Fruit fly (Drosophila melanogaster): ENCODE data around the gene BG642167.

The BG642167 gene

DNA sequence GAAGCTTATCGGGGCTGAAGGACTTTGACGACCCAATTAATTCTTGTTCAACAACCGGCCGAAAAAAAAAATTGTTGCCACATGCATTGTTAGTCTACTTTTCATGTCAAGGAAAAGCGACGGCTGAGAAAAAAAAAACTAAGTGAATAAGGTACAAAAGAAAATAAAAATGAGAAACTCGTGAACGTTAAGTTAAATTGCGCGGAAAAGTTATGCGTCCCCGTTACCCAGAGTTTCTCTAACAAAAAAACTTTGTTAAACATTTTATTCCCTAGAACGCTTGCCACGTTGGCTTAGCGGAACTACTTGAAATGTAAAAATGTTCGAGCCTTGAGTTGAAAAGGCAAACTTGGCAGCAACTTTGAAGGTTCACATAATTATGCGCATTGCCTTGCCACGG, 8.9 kb downstream of the BG642167 start, which contains the start of gene CG14354:
Gene CG14354 (plus strand): TSS at position 301 of the 400 bp plus-strand sequence.
- no peak for TF ChIP-seq noc (tag; optimal IDR thresholded peaks at IDR 0.05)

DNA sequence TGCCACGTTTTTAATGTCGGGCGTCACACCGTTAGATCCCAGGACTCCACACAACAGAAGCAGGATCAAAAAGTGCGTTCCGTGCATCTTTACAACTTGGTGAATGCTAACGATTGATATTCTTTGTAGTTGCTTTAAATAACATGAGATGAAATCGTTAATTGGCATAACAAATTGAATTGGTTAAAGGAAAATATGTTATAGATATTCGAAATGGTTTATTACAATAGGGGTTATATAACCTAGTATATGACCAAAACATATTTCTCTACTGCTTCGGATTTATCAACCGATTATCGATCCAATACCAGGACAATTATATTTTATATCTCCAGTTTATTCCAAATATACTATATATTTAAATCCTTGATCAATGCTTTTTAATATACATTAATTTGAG, 23.4 kb downstream of the BG642167 start, which contains the start of gene Mst57Dc:
Gene Mst57Dc (minus strand): TSS at position 101 of the 400 bp plus-strand sequence.
- no peak for TF ChIP-seq noc (tag; optimal IDR thresholded peaks at IDR 0.05)

DNA sequence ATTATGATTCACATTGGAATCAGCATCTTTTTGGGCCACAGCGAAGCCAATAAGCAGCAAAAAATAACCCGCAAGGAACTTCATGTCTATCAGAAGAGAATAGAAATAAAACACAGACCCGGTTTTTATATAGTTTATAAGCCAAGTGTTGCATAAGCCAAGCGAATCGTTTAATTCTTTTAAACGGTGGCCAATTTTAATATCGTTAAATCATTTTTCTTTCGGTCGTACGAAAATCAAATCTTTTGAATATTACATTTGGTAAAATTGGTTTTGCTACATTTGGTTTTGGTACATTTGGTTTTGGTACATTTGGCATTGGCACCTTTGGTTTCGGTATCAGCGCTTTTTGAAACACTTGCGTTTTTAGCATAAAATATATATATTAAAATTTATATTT, 23.9 kb downstream of the BG642167 start, which contains the start of gene Sfp96F:
Gene Sfp96F (minus strand): TSS at position 101 of the 400 bp plus-strand sequence.
- TF ChIP-seq noc (tag; optimal IDR thresholded peaks at IDR 0.05), result no peak

DNA sequence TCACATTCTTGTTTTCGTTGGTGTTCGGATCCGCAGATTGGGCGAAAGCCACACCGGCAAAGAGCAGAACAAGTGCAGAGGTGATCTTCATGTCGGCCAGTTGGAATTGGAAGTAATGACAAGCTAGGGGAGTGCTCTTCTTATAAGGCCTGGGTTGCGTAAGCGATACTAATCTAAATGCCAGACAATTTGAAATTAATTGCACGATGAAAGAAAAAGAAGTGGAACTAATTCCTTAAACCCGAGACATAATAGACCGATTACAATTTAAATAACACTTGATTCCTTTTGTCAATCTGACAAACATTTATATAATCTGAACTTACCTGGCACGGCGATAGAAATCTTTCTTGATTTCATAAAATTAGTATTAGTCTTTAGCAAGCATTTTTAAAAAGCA, 24.6 kb downstream of the BG642167 start, which contains the start of gene Mst57Db:
Gene Mst57Db (minus strand): TSS at position 101 of the 400 bp plus-strand sequence.
- no peak for TF ChIP-seq noc (tag; optimal IDR thresholded peaks at IDR 0.05)

DNA sequence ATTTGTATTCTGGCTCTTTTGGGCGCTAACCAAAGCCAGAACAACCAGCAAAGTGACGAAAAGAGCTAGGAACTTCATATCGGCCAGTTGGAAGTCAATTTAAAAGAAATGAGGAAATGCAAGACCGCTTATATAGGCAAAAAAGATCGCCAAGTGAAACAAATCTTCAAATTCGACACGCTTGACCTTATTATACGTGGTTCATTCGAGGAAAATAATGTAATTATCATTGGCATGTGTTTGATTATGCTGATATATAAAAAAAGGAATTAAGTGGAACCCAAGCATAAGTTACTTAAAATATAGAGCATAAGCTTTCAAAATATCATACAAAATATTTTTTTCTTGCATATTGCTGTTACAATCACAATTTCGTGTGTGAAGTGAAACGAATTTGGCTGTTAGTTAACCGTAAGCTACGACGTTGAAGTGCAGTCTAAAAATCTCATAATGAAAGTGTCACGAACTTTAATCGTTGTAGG, 25.6 kb downstream of the BG642167 start, which contains the start of the genes Mst57Da and alpha4GT2:
Gene Mst57Da (minus strand): TSS at position 101 of the 482 bp plus-strand sequence.
Gene alpha4GT2 (plus strand): TSS at position 432 of the 482 bp plus-strand sequence.
- TF ChIP-seq noc (tag; optimal IDR thresholded peaks at IDR 0.05), result no peak

DNA sequence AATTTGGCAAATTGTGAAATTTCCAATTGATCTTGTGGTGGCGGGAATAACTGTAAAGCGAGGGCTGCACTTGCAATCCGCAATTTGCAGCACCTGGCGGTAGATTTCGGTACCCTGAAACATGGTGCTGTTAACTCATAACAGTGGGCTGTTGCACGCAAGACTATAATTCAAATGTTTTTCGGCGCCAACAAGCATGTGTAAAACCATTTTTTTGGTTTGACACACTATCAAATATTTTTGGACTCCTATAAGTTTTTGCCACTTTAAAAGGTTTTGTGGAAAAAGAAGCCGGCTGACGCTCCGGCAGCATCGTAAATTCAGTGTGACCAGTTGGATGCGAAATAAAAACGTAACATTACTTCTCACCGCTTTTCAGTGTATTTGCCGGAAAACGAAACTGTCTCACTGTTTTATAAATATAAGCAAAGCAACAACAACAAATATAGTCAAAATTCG, 45.0 kb downstream of the BG642167 start, which contains the start of the genes CG14545 and CG5886:
Gene CG14545 (minus strand): TSS at position 68 of the 459 bp plus-strand sequence.
Gene CG5886 (plus strand): TSS at position 409 of the 459 bp plus-strand sequence.
- TF ChIP-seq noc (tag; optimal IDR thresholded peaks at IDR 0.05), result no peak

DNA sequence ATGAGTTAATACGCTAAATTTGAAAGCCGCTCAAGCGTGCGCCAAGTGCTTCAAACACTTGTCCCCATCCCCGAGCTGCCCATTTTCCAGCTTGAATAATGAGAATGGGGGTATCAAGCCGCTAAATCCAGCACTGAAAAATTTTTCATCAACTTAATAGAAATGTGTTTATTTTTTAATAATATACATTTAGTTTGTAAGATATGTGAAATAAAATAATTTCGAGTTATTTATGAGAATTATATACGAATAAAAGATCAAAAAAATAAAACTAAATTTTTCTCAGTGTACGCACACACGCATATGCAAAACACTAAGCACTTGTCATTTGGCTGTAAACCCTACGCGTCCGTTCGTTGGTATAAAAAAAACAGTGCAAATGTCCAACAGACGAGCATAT, 48.6 kb downstream of the BG642167 start:
- TF ChIP-seq noc (tag; optimal IDR thresholded peaks at IDR 0.05), result no peak

DNA sequence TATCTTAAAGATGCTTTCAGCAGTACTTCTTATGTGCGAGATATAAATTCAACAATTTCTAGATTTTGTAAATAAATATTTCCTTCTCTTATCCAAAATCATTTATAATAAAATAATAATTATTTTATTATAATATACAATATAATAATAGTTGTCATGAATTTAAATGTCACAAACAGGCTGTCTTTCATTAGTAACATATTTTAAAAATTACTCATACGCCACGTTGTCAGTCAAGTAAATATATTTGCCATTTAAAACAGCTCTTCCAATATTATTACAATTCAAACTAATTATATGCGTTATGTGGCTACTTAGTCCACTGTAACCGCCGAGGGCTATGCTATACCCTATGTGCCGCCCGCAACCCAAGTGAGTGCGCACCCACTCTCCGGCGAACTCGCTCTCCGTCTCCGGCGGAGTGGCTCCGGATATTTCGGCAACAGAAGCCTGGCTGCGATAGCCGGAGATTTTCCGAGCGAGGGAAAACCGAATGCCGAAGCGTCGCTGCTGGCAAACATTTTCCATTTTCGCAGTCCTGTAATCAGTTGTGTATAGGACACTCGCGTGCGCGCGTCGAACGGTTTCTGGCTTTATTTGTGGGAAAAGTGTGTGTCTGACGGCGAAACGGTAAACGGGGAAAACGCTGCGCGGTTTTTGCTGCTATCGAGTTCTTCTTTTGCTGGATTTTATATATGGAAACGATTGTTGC, 49.5 kb downstream of the BG642167 start, which contains the start of gene CG5890:
Gene CG5890 (plus strand): TSS at position 561 of the 712 bp plus-strand sequence.
- TF ChIP-seq noc (tag; optimal IDR thresholded peaks at IDR 0.05), result no peak
